Worm (Caenorhabditis elegans) whole organism, young adult: Measurements from ENCODE around the gene K09E4.4.
A peak's percentile ranks its signal among the peaks of the same experiment; 100 is the strongest.

ENCODE experiments used
- B0019.2 ChIP-seq: fragments of 200-800 bp; sonication (Bioruptor generic); conservative IDR thresholded peaks from 2 replicates; pipeline ENCODE4 v1.3.6; 2022; ENCODE audit warnings: missing genetic modification reagents, missing genetic modification characterization, missing compliant biosample characterization
- B0336.3 ChIP-seq: fragments of 200-800 bp; sonication (Bioruptor generic); IDR thresholded peaks from 2 replicates; pipeline ENCODE4 v1.3.6; 2022; ENCODE audit warnings: missing genetic modification characterization, missing compliant biosample characterization
- F10E7.11 ChIP-seq: sonication (generic microtip); optimal IDR thresholded peaks from 2 replicates; lab custom pipeline; 2017; ENCODE audit warnings: mild to moderate bottlenecking, missing genetic modification characterization, moderate library complexity, missing compliant biosample characterization
- F49E8.2 ChIP-seq: sonication (generic microtip); optimal IDR thresholded peaks from 3 replicates; lab custom pipeline; 2017; ENCODE audit warnings: missing genetic modification characterization, mild to moderate bottlenecking, missing compliant biosample characterization, antibody characterized with exemption, moderate library complexity; ENCODE audit not compliant: insufficient read depth
- F52B5.7 ChIP-seq: sonication (generic microtip); optimal IDR thresholded peaks from 2 replicates; lab custom pipeline; 2016; ENCODE audit warnings: mild to moderate bottlenecking, missing genetic modification characterization, missing compliant biosample characterization
- Y67H2A.10 ChIP-seq: fragments of 200-800 bp; sonication (Bioruptor generic); conservative IDR thresholded peaks from 2 replicates; pipeline ENCODE4 v1.3.6; 2022; ENCODE audit warnings: missing genetic modification reagents, missing genetic modification characterization, missing compliant biosample characterization
- ZK185.1 ChIP-seq: sonication (generic microtip); optimal IDR thresholded peaks from 2 replicates; lab custom pipeline; 2016; ENCODE audit warnings: mild to moderate bottlenecking, missing genetic modification characterization, missing compliant biosample characterization; ENCODE audit not compliant: poor library complexity, severe bottlenecking
- ama-1 ChIP-seq, 3 experiments: fragments of 150-350 bp in 1 of 3; sonication (generic microtip) in 2 of 3; optimal IDR thresholded peaks; 2 replicates each; lab custom pipeline; 2014 to 2018; ENCODE audit warnings: missing biosample characterization in 2 of 3, missing genetic modification characterization in 2 of 3, missing genetic modification reagents in 2 of 3
- aptf-3 ChIP-seq: fragments of 200-800 bp; sonication (Bioruptor generic); IDR thresholded peaks from 2 replicates; pipeline ENCODE4 v1.3.6; 2022; ENCODE audit warnings: missing genetic modification characterization, missing compliant biosample characterization
- atf-7 ChIP-seq: sonication (generic microtip); optimal IDR thresholded peaks from 2 replicates; lab custom pipeline; 2017; ENCODE audit warnings: mild to moderate bottlenecking, missing genetic modification characterization, missing compliant biosample characterization
- ceh-79 ChIP-seq: sonication (generic microtip); optimal IDR thresholded peaks from 2 replicates; lab custom pipeline; 2017; ENCODE audit warnings: mild to moderate bottlenecking, missing genetic modification characterization, missing compliant biosample characterization
- dox-1 ChIP-seq: fragments of 200-800 bp; sonication (Bioruptor generic); IDR thresholded peaks from 2 replicates; pipeline ENCODE4 v1.3.6; 2022; ENCODE audit warnings: missing genetic modification reagents, missing genetic modification characterization, missing compliant biosample characterization
- efl-1 ChIP-seq: fragments of 150-350 bp; optimal IDR thresholded peaks from 2 replicates; lab custom pipeline; 2014; ENCODE audit warnings: missing biosample characterization, missing genetic modification reagents, missing genetic modification characterization
- egl-18 ChIP-seq: fragments of 200-800 bp; sonication (Bioruptor generic); IDR thresholded peaks from 2 replicates; pipeline ENCODE4 v1.3.6; 2022; ENCODE audit warnings: missing genetic modification reagents, missing genetic modification characterization, missing compliant biosample characterization
- egl-44 ChIP-seq: fragments of 200-800 bp; sonication (Bioruptor generic); IDR thresholded peaks from 2 replicates; pipeline ENCODE4 v1.3.6; 2022; ENCODE audit warnings: missing genetic modification reagents, missing genetic modification characterization, missing compliant biosample characterization
- egrh-3 ChIP-seq: fragments of 200-800 bp; sonication (Bioruptor generic); IDR thresholded peaks from 2 replicates; pipeline ENCODE4 v1.3.6; 2022; ENCODE audit warnings: missing genetic modification reagents, missing genetic modification characterization, missing compliant biosample characterization
- gei-17 ChIP-seq: fragments of 200-800 bp; sonication (Bioruptor generic); optimal IDR thresholded peaks from 2 replicates; lab custom pipeline; 2018; ENCODE audit warnings: mild to moderate bottlenecking, missing genetic modification characterization, missing compliant biosample characterization
- him-1 ChIP-seq: sonication (generic microtip); optimal IDR thresholded peaks from 2 replicates; lab custom pipeline; 2016; ENCODE audit warnings: missing genotype, missing genetic modification reagents, missing genetic modification characterization, missing compliant biosample characterization
- hrde-1 ChIP-seq: sonication (generic microtip); optimal IDR thresholded peaks from 2 replicates; lab custom pipeline; 2016; ENCODE audit warnings: missing genetic modification characterization, mild to moderate bottlenecking, missing compliant biosample characterization, moderate library complexity, missing genotype, missing genetic modification reagents, borderline replicate concordance
- hsf-1 ChIP-seq: fragments of 200-800 bp; sonication (Bioruptor generic); IDR thresholded peaks from 2 replicates; pipeline ENCODE4 v1.3.6; 2022; ENCODE audit warnings: missing genetic modification reagents, missing genetic modification characterization, missing compliant biosample characterization
- let-607 ChIP-seq, 2 experiments: fragments of 200-800 bp in 1 of 2; sonication (Bioruptor generic) in 1 of 2; sonication (generic microtip) in 1 of 2; optimal IDR thresholded peaks; 2 replicates each; lab custom pipeline; 2016 to 2018; ENCODE audit warnings: mild to moderate bottlenecking in 2 of 2, missing compliant biosample characterization in 2 of 2, missing genetic modification characterization in 2 of 2, moderate library complexity in 2 of 2, missing genotype in 1 of 2
- lin-26 ChIP-seq: fragments of 200-800 bp; sonication (Bioruptor generic); IDR thresholded peaks from 2 replicates; pipeline ENCODE4 v1.3.6; 2022; ENCODE audit warnings: missing genetic modification reagents, missing genetic modification characterization, missing compliant biosample characterization
- lin-40 ChIP-seq: sonication (generic microtip); optimal IDR thresholded peaks from 2 replicates; lab custom pipeline; 2016; ENCODE audit warnings: missing genetic modification characterization, mild to moderate bottlenecking, missing compliant biosample characterization, missing genotype, missing genetic modification reagents
- madf-6 ChIP-seq: fragments of 200-800 bp; sonication (Bioruptor generic); IDR thresholded peaks from 2 replicates; pipeline ENCODE4 v1.3.6; 2022; ENCODE audit warnings: missing genetic modification reagents, missing genetic modification characterization, missing compliant biosample characterization
- mcd-1 ChIP-seq: fragments of 200-800 bp; sonication (Bioruptor generic); IDR thresholded peaks from 2 replicates; pipeline ENCODE4 v1.3.6; 2022; ENCODE audit warnings: missing genetic modification reagents, missing genetic modification characterization, missing compliant biosample characterization
- mes-4 ChIP-seq: sonication (generic microtip); optimal IDR thresholded peaks from 2 replicates; lab custom pipeline; 2016; ENCODE audit warnings: missing genotype, missing genetic modification characterization, missing compliant biosample characterization
- sea-2 ChIP-seq: fragments of 200-800 bp; sonication (Bioruptor generic); IDR thresholded peaks from 2 replicates; pipeline ENCODE4 v1.3.6; 2022; ENCODE audit warnings: missing genetic modification characterization, missing compliant biosample characterization
- sptf-2 ChIP-seq: fragments of 200-800 bp; sonication (Bioruptor generic); optimal IDR thresholded peaks from 2 replicates; lab custom pipeline; 2018; ENCODE audit warnings: mild to moderate bottlenecking, missing genetic modification characterization, missing compliant biosample characterization
- tbp1 ChIP-seq: fragments of 200-800 bp; sonication (Bioruptor generic); optimal IDR thresholded peaks from 2 replicates; lab custom pipeline; 2018; ENCODE audit warnings: mild to moderate bottlenecking, missing genetic modification characterization, missing compliant biosample characterization
- tlf-1 ChIP-seq: fragments of 200-800 bp; sonication (Bioruptor generic); optimal IDR thresholded peaks from 2 replicates; lab custom pipeline; 2018; ENCODE audit warnings: mild to moderate bottlenecking, missing genetic modification characterization, missing compliant biosample characterization
- unc-130 ChIP-seq: sonication (generic microtip); optimal IDR thresholded peaks from 2 replicates; lab custom pipeline; 2016; ENCODE audit warnings: missing genetic modification reagents, missing genetic modification characterization, missing compliant biosample characterization
- zfh-2 ChIP-seq: fragments of 200-800 bp; sonication (Bioruptor generic); conservative IDR thresholded peaks from 2 replicates; pipeline ENCODE4 v1.3.6; 2022; ENCODE audit warnings: missing genetic modification reagents, missing genetic modification characterization, missing compliant biosample characterization
- ztf-18 ChIP-seq: sonication (generic microtip); optimal IDR thresholded peaks from 2 replicates; lab custom pipeline; 2016; ENCODE audit warnings: missing genotype, mild to moderate bottlenecking, missing genetic modification characterization, missing compliant biosample characterization
- ztf-6 ChIP-seq: fragments of 200-800 bp; sonication (Bioruptor generic); IDR thresholded peaks from 2 replicates; pipeline ENCODE4 v1.3.6; 2022; ENCODE audit warnings: missing genetic modification reagents, missing genetic modification characterization, missing compliant biosample characterization

K09E4.4 gene

ce11 chrII:14154357-14154756, 32.4 kb upstream of the K09E4.4 start, which contains the start of gene Y48B6A.1 (continued):
- TF ChIP-seq egl-44 (GFP tag; lab: Robert Waterston, UW) (0 out of 2 replicates have a peak, but pooled peaks have one; percentile 46), Y67H2A.10 (GFP tag; lab: Robert Waterston, UW) (peak; percentile 76), aptf-3 (GFP tag; lab: Robert Waterston, UW) (no peak), lin-26 (GFP tag; lab: Robert Waterston, UW) (no peak), F49E8.2 (peak; percentile 92), F52B5.7 (peak; percentile 7), mes-4 (tag; lab: Kevin White, UChicago) (no peak), ceh-79 (tag; lab: Kevin White, UChicago) (no peak), ZK185.1 (no peak), ztf-6 (GFP tag; lab: Robert Waterston, UW) (peak; percentile 88), efl-1 (GFP tag; lab: Kevin White, UChicago) (peak; percentile 65), hrde-1 (no peak), him-1 (peak; percentile 52), mcd-1 (GFP tag; lab: Robert Waterston, UW) (peak; percentile 99), let-607 (tag; optimal IDR thresholded peaks at IDR 0.05; lab: Kevin White, UChicago) (peak; percentile 42 to 69), B0019.2 (GFP tag; lab: Robert Waterston, UW) (peak; percentile 79), hsf-1 (GFP tag; lab: Robert Waterston, UW) (peak; percentile 49; the same call in 1 of the 2 replicates), zfh-2 (GFP tag; lab: Robert Waterston, UW) (peak; percentile 66), lin-40 (tag; lab: Kevin White, UChicago) (peak; percentile 82), F10E7.11 (no peak), B0336.3 (GFP tag; lab: Robert Waterston, UW) (peak; percentile 62; the same call in 1 of the 2 replicates), unc-130 (GFP tag; lab: Kevin White, UChicago) (peak; percentile 93), gei-17 (GFP tag; lab: Kevin White, UChicago) (peak; percentile 48), ztf-18 (tag; lab: Kevin White, UChicago) (peak; percentile 82), sptf-2 (GFP tag; lab: Kevin White, UChicago) (peak; percentile 53), egl-18 (GFP tag; lab: Robert Waterston, UW) (no peak), madf-6 (peak; percentile 80)

ce11 chrII:14152274-14152673, 30.3 kb upstream of the K09E4.4 start:
- TF ChIP-seq mcd-1 (GFP tag; lab: Robert Waterston, UW) (no peak), zfh-2 (GFP tag; lab: Robert Waterston, UW) (peak; percentile 80), egrh-3 (GFP tag; lab: Robert Waterston, UW) (peak; percentile 62; the same call in 1 of the 2 replicates), hsf-1 (GFP tag; lab: Robert Waterston, UW) (no peak), dox-1 (GFP tag; lab: Robert Waterston, UW) (no peak)

ce11 chrII:14150031-14150430, 28.1 kb upstream of the K09E4.4 start, which contains the start of gene W03H9.1:
TSS of gene W03H9.1 (minus strand) at chrII:14150131.
- no peak for TF ChIP-seq tbp1 (GFP tag; lab: Kevin White, UChicago)
- no peak for TF ChIP-seq tlf-1
- TF ChIP-seq atf-7 (tag; lab: Kevin White, UChicago), result no peak
- no peak for TF ChIP-seq him-1
- TF ChIP-seq egrh-3 (GFP tag; lab: Robert Waterston, UW), result no peak
- TF ChIP-seq zfh-2 (GFP tag; lab: Robert Waterston, UW), result no peak
- TF ChIP-seq ama-1 (optimal IDR thresholded peaks at IDR 0.05; lab: Kevin White, UChicago), result no peak
- no peak for TF ChIP-seq ama-1 (GFP tag; optimal IDR thresholded peaks at IDR 0.05; lab: Kevin White, UChicago)
- TF ChIP-seq sea-2 (GFP tag; lab: Robert Waterston, UW), result no peak
